Worm (Caenorhabditis elegans) whole organism, early embryonic: ENCODE data around the gene anat-1.

Source experiments
- B0310.2 ChIP-seq: sonication (generic microtip); optimal IDR thresholded peaks from 2 replicates; lab custom pipeline; 2016; ENCODE audit warnings: mild to moderate bottlenecking, missing genetic modification characterization, missing compliant biosample characterization
- F13C5.2 ChIP-seq: sonication (generic microtip); optimal IDR thresholded peaks from 2 replicates; lab custom pipeline; 2017; ENCODE audit warnings: mild to moderate bottlenecking, missing genetic modification characterization, inconsistent platforms, missing compliant biosample characterization
- ama-1 ChIP-seq: fragments of 150-350 bp; optimal IDR thresholded peaks from 2 replicates; lab custom pipeline; 2014
- ceh-13 ChIP-seq: fragments of 200-800 bp; sonication (Bioruptor generic); optimal IDR thresholded peaks from 2 replicates; lab custom pipeline; 2018; ENCODE audit warnings: mild to moderate bottlenecking, missing genetic modification characterization, missing compliant biosample characterization
- ceh-36 ChIP-seq: sonication (generic microtip); optimal IDR thresholded peaks from 2 replicates; lab custom pipeline; 2016; ENCODE audit warnings: missing genetic modification characterization, inconsistent platforms, missing compliant biosample characterization
- ets-7 ChIP-seq: sonication (generic microtip); optimal IDR thresholded peaks from 2 replicates; lab custom pipeline; 2016; ENCODE audit warnings: missing genotype, missing genetic modification characterization, missing compliant biosample characterization
- flt-1 ChIP-seq: fragments of 200-800 bp; sonication (Bioruptor generic); IDR thresholded peaks from 2 replicates; pipeline ENCODE4 v1.3.6; 2022; ENCODE audit warnings: missing genetic modification characterization, missing compliant biosample characterization
- hmbx-1 ChIP-seq: sonication (generic microtip); optimal IDR thresholded peaks from 2 replicates; lab custom pipeline; 2016; ENCODE audit warnings: mild to moderate bottlenecking, missing genetic modification characterization, missing compliant biosample characterization
- hnd-1 ChIP-seq: sonication (generic microtip); optimal IDR thresholded peaks from 2 replicates; lab custom pipeline; 2016; ENCODE audit warnings: missing genetic modification characterization, missing compliant biosample characterization
- pes-1 ChIP-seq: fragments of 200-800 bp; sonication (Bioruptor generic); IDR thresholded peaks from 2 replicates; pipeline ENCODE4 v1.3.6; 2022; ENCODE audit warnings: missing genetic modification reagents, missing genetic modification characterization, missing compliant biosample characterization
- scrt-1 ChIP-seq: fragments of 200-800 bp; sonication (Bioruptor generic); IDR thresholded peaks from 2 replicates; pipeline ENCODE4 v1.3.6; 2022; ENCODE audit warnings: missing genetic modification characterization, missing compliant biosample characterization
- tbx-11 ChIP-seq: fragments of 200-800 bp; sonication (Bioruptor generic); IDR thresholded peaks from 2 replicates; pipeline ENCODE4 v1.3.6; 2022; ENCODE audit warnings: missing genetic modification characterization, missing compliant biosample characterization
- tra-4 ChIP-seq: sonication (generic microtip); optimal IDR thresholded peaks from 2 replicates; lab custom pipeline; 2017; ENCODE audit warnings: missing genetic modification characterization, missing compliant biosample characterization

DNA sequence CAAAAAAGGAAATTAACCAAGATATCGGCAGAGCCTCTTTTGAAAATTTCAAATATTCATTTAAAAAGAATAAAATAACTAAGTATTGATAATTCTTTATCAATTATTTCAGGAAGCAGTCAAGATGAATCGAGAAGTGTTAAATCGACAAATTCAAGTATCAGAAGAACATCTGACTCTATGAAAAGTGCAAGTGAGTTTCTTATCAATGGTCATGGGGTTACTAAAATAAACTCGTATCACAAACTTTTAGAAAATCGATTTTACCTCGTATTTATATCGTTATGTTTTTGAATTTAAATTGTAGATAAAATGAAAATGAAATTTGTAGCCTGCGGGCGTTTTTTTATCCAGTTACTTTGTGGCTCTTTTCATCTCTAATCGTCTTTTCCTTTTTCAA lies 923 bp downstream of the anat-1 start:
- TF ChIP-seq flt-1 (GFP tag; lab: Robert Waterston, UW) (no peak), ets-7 (tag; lab: Kevin White, UChicago) (no peak), B0310.2 (no peak), ceh-13 (no peak), ama-1 (no peak), tra-4 (tag; lab: Kevin White, UChicago) (no peak), hmbx-1 (no peak), F13C5.2 (tag; lab: Kevin White, UChicago) (no peak), ceh-36 (tag; lab: Kevin White, UChicago) (no peak), hnd-1 (tag; lab: Kevin White, UChicago) (no peak), pes-1 (no peak), tbx-11 (GFP tag; lab: Robert Waterston, UW) (no peak), scrt-1 (no peak)
